Worm (Caenorhabditis elegans) whole organism, mixed stage, embryonic: ENCODE results near the gene C07H6.2.
A peak's percentile ranks its signal among the peaks of the same experiment; 100 is the strongest.

Experiments used
- M03D4.4 ChIP-seq: sonication (generic microtip); optimal IDR thresholded peaks from 2 replicates; lab custom pipeline; 2017; ENCODE audit warnings: mild to moderate bottlenecking, missing genetic modification characterization, missing compliant biosample characterization
- bed-3 ChIP-seq: fragments of 200-800 bp; sonication (Bioruptor generic); optimal IDR thresholded peaks from 3 replicates; lab custom pipeline; 2018; ENCODE audit warnings: mild to moderate bottlenecking, missing genetic modification characterization, moderate library complexity, missing compliant biosample characterization
- blmp-1 ChIP-seq: fragments of 150-350 bp; optimal IDR thresholded peaks from 2 replicates; lab custom pipeline; 2014; ENCODE audit warnings: missing biosample characterization, missing genetic modification characterization
- ceh-39 ChIP-seq: fragments of 150-350 bp; optimal IDR thresholded peaks from 2 replicates; lab custom pipeline; 2014; ENCODE audit warnings: missing biosample characterization, missing genetic modification characterization
- ceh-43 ChIP-seq: fragments of 200-800 bp; sonication (Bioruptor generic); optimal IDR thresholded peaks from 2 replicates; lab custom pipeline; 2018; ENCODE audit warnings: mild to moderate bottlenecking, missing genetic modification characterization, moderate library complexity, missing compliant biosample characterization
- ceh-83 ChIP-seq: fragments of 200-800 bp; sonication (Bioruptor generic); optimal IDR thresholded peaks from 2 replicates; lab custom pipeline; 2018; ENCODE audit warnings: mild to moderate bottlenecking, missing genetic modification characterization, missing compliant biosample characterization
- ces-1 ChIP-seq: fragments of 150-350 bp; optimal IDR thresholded peaks from 2 replicates; lab custom pipeline; 2014; ENCODE audit warnings: missing biosample characterization, missing genetic modification reagents, missing genetic modification characterization
- cnd-1 ChIP-seq: fragments of 200-800 bp; sonication (Bioruptor generic); optimal IDR thresholded peaks from 2 replicates; lab custom pipeline; 2018; ENCODE audit warnings: mild to moderate bottlenecking, missing genetic modification characterization, missing compliant biosample characterization
- drap-1 ChIP-seq: fragments of 200-800 bp; sonication (Bioruptor generic); optimal IDR thresholded peaks from 3 replicates; lab custom pipeline; 2018; ENCODE audit warnings: mild to moderate bottlenecking, missing genetic modification characterization, missing compliant biosample characterization
- elt-1 ChIP-seq: sonication (generic microtip); optimal IDR thresholded peaks from 2 replicates; lab custom pipeline; 2017; ENCODE audit warnings: missing genetic modification characterization, mild to moderate bottlenecking, missing compliant biosample characterization, antibody characterized with exemption, moderate library complexity, borderline replicate concordance; ENCODE audit not compliant: insufficient read depth
- elt-3 ChIP-seq: fragments of 150-350 bp; optimal IDR thresholded peaks from 2 replicates; lab custom pipeline; 2014; ENCODE audit warnings: missing biosample characterization, missing genetic modification characterization
- flh-1 ChIP-seq: fragments of 200-800 bp; sonication (Bioruptor generic); optimal IDR thresholded peaks from 2 replicates; lab custom pipeline; 2018; ENCODE audit warnings: mild to moderate bottlenecking, missing genetic modification characterization, moderate library complexity, missing compliant biosample characterization
- ham-2 ChIP-seq: fragments of 200-800 bp; sonication (Bioruptor generic); optimal IDR thresholded peaks from 2 replicates; lab custom pipeline; 2018; ENCODE audit warnings: mild to moderate bottlenecking, missing genetic modification characterization, missing compliant biosample characterization
- hlh-1 ChIP-seq: fragments of 150-350 bp; optimal IDR thresholded peaks from 2 replicates; lab custom pipeline; 2014; ENCODE audit warnings: missing biosample characterization, missing genetic modification reagents, missing genetic modification characterization
- lin-13 ChIP-seq: fragments of 150-350 bp; optimal IDR thresholded peaks from 2 replicates; lab custom pipeline; 2014; ENCODE audit warnings: missing biosample characterization, missing genetic modification characterization
- lin-32 ChIP-seq: fragments of 200-800 bp; sonication (Bioruptor generic); optimal IDR thresholded peaks from 2 replicates; lab custom pipeline; 2018; ENCODE audit warnings: mild to moderate bottlenecking, missing genetic modification characterization, missing compliant biosample characterization
- lsy-2 ChIP-seq: fragments of 150-350 bp; optimal IDR thresholded peaks from 2 replicates; lab custom pipeline; 2014; ENCODE audit warnings: missing biosample characterization, missing genetic modification characterization
- mab-5 ChIP-seq: fragments of 150-350 bp; optimal IDR thresholded peaks from 2 replicates; lab custom pipeline; 2014; ENCODE audit warnings: missing biosample characterization, missing genetic modification characterization
- mls-2 ChIP-seq: sonication (generic microtip); optimal IDR thresholded peaks from 2 replicates; lab custom pipeline; 2016; ENCODE audit warnings: mild to moderate bottlenecking, missing genetic modification characterization, moderate library complexity, missing compliant biosample characterization
- nhr-12 ChIP-seq: fragments of 150-350 bp; optimal IDR thresholded peaks from 2 replicates; lab custom pipeline; 2014; ENCODE audit warnings: missing biosample characterization, missing genetic modification characterization
- nhr-2 ChIP-seq: fragments of 150-350 bp; optimal IDR thresholded peaks from 2 replicates; lab custom pipeline; 2014; ENCODE audit warnings: missing biosample characterization, missing genetic modification characterization
- nhr-237 ChIP-seq: fragments of 150-350 bp; optimal IDR thresholded peaks from 2 replicates; lab custom pipeline; 2014; ENCODE audit warnings: missing biosample characterization, missing genetic modification characterization
- nhr-28 ChIP-seq: fragments of 150-350 bp; optimal IDR thresholded peaks from 2 replicates; lab custom pipeline; 2014; ENCODE audit warnings: missing biosample characterization, missing genetic modification characterization
- nhr-76 ChIP-seq: sonication (generic microtip); optimal IDR thresholded peaks from 2 replicates; lab custom pipeline; 2017; ENCODE audit warnings: missing biosample characterization, missing genetic modification characterization
- pha-4 ChIP-seq: fragments of 150-350 bp; optimal IDR thresholded peaks from 2 replicates; lab custom pipeline; 2018; ENCODE audit warnings: missing biosample characterization, missing genetic modification reagents, missing genetic modification characterization
- sem-2 ChIP-seq: fragments of 200-800 bp; sonication (Bioruptor generic); optimal IDR thresholded peaks from 2 replicates; lab custom pipeline; 2018; ENCODE audit warnings: mild to moderate bottlenecking, missing genetic modification characterization, missing compliant biosample characterization
- snpc-4 ChIP-seq: fragments of 150-350 bp; optimal IDR thresholded peaks from 2 replicates; lab custom pipeline; 2014; ENCODE audit warnings: missing biosample characterization, missing genetic modification characterization
- sptf-1 ChIP-seq: sonication (generic microtip); optimal IDR thresholded peaks from 2 replicates; lab custom pipeline; 2017; ENCODE audit warnings: mild to moderate bottlenecking, missing genetic modification characterization, moderate library complexity, missing compliant biosample characterization
- tbx-8 ChIP-seq: fragments of 200-800 bp; sonication (Bioruptor generic); optimal IDR thresholded peaks from 2 replicates; lab custom pipeline; 2018; ENCODE audit warnings: mild to moderate bottlenecking, missing genetic modification characterization, moderate library complexity, missing compliant biosample characterization
- unc-120 ChIP-seq: sonication (generic microtip); optimal IDR thresholded peaks from 2 replicates; lab custom pipeline; 2017; ENCODE audit warnings: missing genetic modification characterization, missing compliant biosample characterization; ENCODE audit not compliant: poor library complexity, severe bottlenecking
- unc-39 ChIP-seq: fragments of 150-350 bp; optimal IDR thresholded peaks from 2 replicates; lab custom pipeline; 2014; ENCODE audit warnings: missing biosample characterization, missing genetic modification characterization
- unc-62 ChIP-seq: fragments of 150-350 bp; optimal IDR thresholded peaks from 2 replicates; lab custom pipeline; 2014; ENCODE audit warnings: missing biosample characterization, missing genetic modification reagents, missing genetic modification characterization
- zip-8 ChIP-seq: fragments of 150-350 bp; optimal IDR thresholded peaks from 2 replicates; lab custom pipeline; 2014; ENCODE audit warnings: missing biosample characterization, missing genetic modification characterization
- ztf-11 ChIP-seq: fragments of 150-350 bp; optimal IDR thresholded peaks from 2 replicates; lab custom pipeline; 2014; ENCODE audit warnings: missing biosample characterization, missing genetic modification characterization

The C07H6.2 gene

ce11 chrIII:7530830-7531229 is 10.0 kb downstream of the C07H6.2 start:
- no peak for TF ChIP-seq snpc-4
- no peak for TF ChIP-seq nhr-12 (tag; lab: Kevin White, UChicago)
- TF ChIP-seq hlh-1 (tag; lab: Kevin White, UChicago), result no peak
- no peak for TF ChIP-seq unc-120 (tag; lab: Kevin White, UChicago)
- TF ChIP-seq ham-2 (GFP tag; lab: Kevin White, UChicago), result no peak
- TF ChIP-seq ceh-39 (tag; lab: Kevin White, UChicago), result no peak

- TF ChIP-seq hlh-1 (tag; lab: Kevin White, UChicago) (peak; percentile 67), sptf-1 (no peak), mab-5 (tag; lab: Kevin White, UChicago) (no peak), unc-120 (tag; lab: Kevin White, UChicago) (no peak), unc-62 (GFP tag; lab: Kevin White, UChicago) (peak; percentile 72), tbx-8 (no peak)
Measured at ce11 chrIII:7531385-7531784, 10.6 kb downstream of the C07H6.2 start.

ce11 chrIII:7533012-7533411 is 12.2 kb downstream of the C07H6.2 start:
- TF ChIP-seq ces-1 (GFP tag; lab: Kevin White, UChicago) (no peak), lin-13 (no peak), ceh-43 (GFP tag; lab: Kevin White, UChicago) (no peak), cnd-1 (tag; lab: Kevin White, UChicago) (no peak), lsy-2 (no peak)

- TF ChIP-seq unc-120 (tag; lab: Kevin White, UChicago), result peak; percentile 45
- TF ChIP-seq cnd-1 (tag; lab: Kevin White, UChicago), result no peak
- no peak for TF ChIP-seq snpc-4
- peak; percentile 45 for TF ChIP-seq hlh-1 (tag; lab: Kevin White, UChicago)
- no peak for TF ChIP-seq unc-39 (tag; lab: Kevin White, UChicago)
- TF ChIP-seq elt-3, result no peak
- TF ChIP-seq unc-62 (GFP tag; lab: Kevin White, UChicago), result peak; percentile 82
- no peak for TF ChIP-seq pha-4 (tag; lab: Kevin White, UChicago)
- no peak for TF ChIP-seq nhr-2
- no peak for TF ChIP-seq nhr-237 (tag; lab: Kevin White, UChicago)
- no peak for TF ChIP-seq M03D4.4
- no peak for TF ChIP-seq ceh-39 (tag; lab: Kevin White, UChicago)
- no peak for TF ChIP-seq nhr-12 (tag; lab: Kevin White, UChicago)
- TF ChIP-seq lin-13, result no peak
- TF ChIP-seq lsy-2, result peak; percentile 29
- no peak for TF ChIP-seq ceh-83 (GFP tag; lab: Kevin White, UChicago)
- no peak for TF ChIP-seq tbx-8
- no peak for TF ChIP-seq ces-1 (GFP tag; lab: Kevin White, UChicago)
- TF ChIP-seq bed-3 (GFP tag; lab: Kevin White, UChicago), result no peak
- TF ChIP-seq sem-2 (GFP tag; lab: Kevin White, UChicago), result no peak
- TF ChIP-seq blmp-1 (tag; lab: Kevin White, UChicago), result no peak
- TF ChIP-seq elt-1 (tag; lab: Kevin White, UChicago), result no peak
- TF ChIP-seq ham-2 (GFP tag; lab: Kevin White, UChicago), result no peak
- no peak for TF ChIP-seq nhr-28 (tag; lab: Kevin White, UChicago)
- TF ChIP-seq ztf-11 (tag; lab: Kevin White, UChicago), result no peak
- TF ChIP-seq zip-8, result no peak
- TF ChIP-seq sptf-1, result no peak
- TF ChIP-seq flh-1 (GFP tag; lab: Kevin White, UChicago), result no peak
- TF ChIP-seq nhr-76, result no peak
- no peak for TF ChIP-seq mls-2 (tag; lab: Kevin White, UChicago)
- no peak for TF ChIP-seq mab-5 (tag; lab: Kevin White, UChicago)
- no peak for TF ChIP-seq drap-1 (GFP tag; lab: Kevin White, UChicago)
- no peak for TF ChIP-seq lin-32
Measured at ce11 chrIII:7534648-7535047, 13.8 kb downstream of the C07H6.2 start.
